Worm (Caenorhabditis elegans) whole organism, L2 larva: ENCODE results near the gene srbc-21.
A peak's percentile ranks its signal among the peaks of the same experiment; 100 is the strongest.

ENCODE experiments used
- C34F6.9 ChIP-seq: fragments of 150-350 bp; optimal IDR thresholded peaks from 2 replicates; lab custom pipeline; 2014; ENCODE audit warnings: missing biosample characterization, missing genetic modification characterization
- F13H6.1 ChIP-seq: sonication (generic microtip); optimal IDR thresholded peaks from 2 replicates; lab custom pipeline; 2016; ENCODE audit warnings: missing genetic modification characterization, missing compliant biosample characterization
- R02D3.7 ChIP-seq: fragments of 150-350 bp; optimal IDR thresholded peaks from 2 replicates; lab custom pipeline; 2014; ENCODE audit warnings: missing biosample characterization, missing genetic modification characterization
- Y55F3AM.14 ChIP-seq: fragments of 200-800 bp; sonication (Bioruptor generic); optimal IDR thresholded peaks from 2 replicates; lab custom pipeline; 2018; ENCODE audit warnings: mild to moderate bottlenecking, missing genetic modification characterization, missing compliant biosample characterization
- ZK546.5 ChIP-seq: sonication (generic microtip); optimal IDR thresholded peaks from 2 replicates; lab custom pipeline; 2017; ENCODE audit warnings: missing biosample characterization, missing genetic modification characterization
- alr-1 ChIP-seq: fragments of 150-350 bp; optimal IDR thresholded peaks from 2 replicates; lab custom pipeline; 2014; ENCODE audit warnings: missing biosample characterization, missing genetic modification characterization
- aly-2 ChIP-seq: fragments of 150-350 bp; optimal IDR thresholded peaks from 2 replicates; lab custom pipeline; 2014; ENCODE audit warnings: missing biosample characterization, missing genetic modification characterization
- ama-1 ChIP-seq: fragments of 150-350 bp; optimal IDR thresholded peaks from 2 replicates; lab custom pipeline; 2018; ENCODE audit warnings: inconsistent platforms
- blmp-1 ChIP-seq: sonication (generic microtip); optimal IDR thresholded peaks from 2 replicates; lab custom pipeline; 2017; ENCODE audit warnings: missing genetic modification characterization, mild to moderate bottlenecking, missing compliant biosample characterization, antibody characterized with exemption, moderate library complexity; ENCODE audit not compliant: insufficient read depth
- ceh-16 ChIP-seq: fragments of 150-350 bp; optimal IDR thresholded peaks from 2 replicates; lab custom pipeline; 2014; ENCODE audit warnings: missing biosample characterization, missing genetic modification characterization
- ceh-82 ChIP-seq: fragments of 150-350 bp; optimal IDR thresholded peaks from 2 replicates; lab custom pipeline; 2014; ENCODE audit warnings: missing biosample characterization, missing genetic modification characterization
- crh-2 ChIP-seq: sonication (generic microtip); optimal IDR thresholded peaks from 2 replicates; lab custom pipeline; 2017; ENCODE audit warnings: missing biosample characterization, missing genetic modification characterization
- dmd-4 ChIP-seq: sonication (generic microtip); optimal IDR thresholded peaks from 2 replicates; lab custom pipeline; 2017; ENCODE audit warnings: missing biosample characterization, missing genetic modification characterization
- egl-27 ChIP-seq: sonication (generic microtip); optimal IDR thresholded peaks from 3 replicates; lab custom pipeline; 2017; ENCODE audit warnings: missing biosample characterization, missing genetic modification reagents, missing genetic modification characterization
- elt-1 ChIP-seq: fragments of 150-350 bp; optimal IDR thresholded peaks from 2 replicates; lab custom pipeline; 2014; ENCODE audit warnings: missing biosample characterization, missing genetic modification characterization
- elt-3 ChIP-seq: sonication (generic microtip); optimal IDR thresholded peaks from 2 replicates; lab custom pipeline; 2017; ENCODE audit warnings: missing biosample characterization, missing genetic modification characterization
- fos-1 ChIP-seq: fragments of 150-350 bp; optimal IDR thresholded peaks from 2 replicates; lab custom pipeline; 2014; ENCODE audit warnings: missing biosample characterization, missing genetic modification characterization
- gmeb-1 ChIP-seq: fragments of 150-350 bp; optimal IDR thresholded peaks from 2 replicates; lab custom pipeline; 2014; ENCODE audit warnings: missing biosample characterization, missing genetic modification characterization
- lin-11 ChIP-seq: fragments of 150-350 bp; sonication (generic microtip); optimal IDR thresholded peaks from 2 replicates; lab custom pipeline; 2014; ENCODE audit warnings: missing biosample characterization, missing genetic modification characterization, inconsistent platforms, mixed read lengths
- lin-13 ChIP-seq: fragments of 150-350 bp; optimal IDR thresholded peaks from 2 replicates; lab custom pipeline; 2014; ENCODE audit warnings: missing biosample characterization, missing genetic modification reagents, missing genetic modification characterization
- lin-39 ChIP-seq: fragments of 150-350 bp; optimal IDR thresholded peaks from 2 replicates; lab custom pipeline; 2014; ENCODE audit warnings: missing biosample characterization, missing genetic modification reagents, missing genetic modification characterization
- lsy-2 ChIP-seq, 2 experiments: fragments of 150-350 bp in 1 of 2; sonication (generic microtip) in 1 of 2; optimal IDR thresholded peaks; 2 replicates each; lab custom pipeline; 2014 to 2017; ENCODE audit warnings: missing biosample characterization in 2 of 2, missing genetic modification characterization in 2 of 2
- mab-5 ChIP-seq: fragments of 150-350 bp; optimal IDR thresholded peaks from 2 replicates; lab custom pipeline; 2014; ENCODE audit warnings: missing biosample characterization, missing genetic modification characterization
- mbf-1 ChIP-seq: sonication (generic microtip); optimal IDR thresholded peaks from 2 replicates; lab custom pipeline; 2017; ENCODE audit warnings: missing biosample characterization, missing genetic modification characterization
- mdl-1 ChIP-seq, 2 experiments: fragments of 150-350 bp in 1 of 2; sonication (generic microtip) in 1 of 2; optimal IDR thresholded peaks; 2 replicates each; lab custom pipeline; 2017; ENCODE audit warnings: missing biosample characterization in 2 of 2, missing genetic modification characterization in 2 of 2
- nhr-11 ChIP-seq: fragments of 150-350 bp; optimal IDR thresholded peaks from 2 replicates; lab custom pipeline; 2014; ENCODE audit warnings: missing biosample characterization, missing genetic modification characterization
- nhr-12 ChIP-seq: fragments of 150-350 bp; optimal IDR thresholded peaks from 2 replicates; lab custom pipeline; 2014; ENCODE audit warnings: missing biosample characterization, missing genetic modification characterization
- nhr-129 ChIP-seq: fragments of 150-350 bp; optimal IDR thresholded peaks from 2 replicates; lab custom pipeline; 2014; ENCODE audit warnings: missing biosample characterization, missing genetic modification characterization
- nhr-21 ChIP-seq: fragments of 150-350 bp; optimal IDR thresholded peaks from 2 replicates; lab custom pipeline; 2014; ENCODE audit warnings: missing biosample characterization, missing genetic modification characterization
- nhr-237 ChIP-seq: fragments of 150-350 bp; optimal IDR thresholded peaks from 2 replicates; lab custom pipeline; 2014; ENCODE audit warnings: missing biosample characterization, missing genetic modification characterization
- nhr-25 ChIP-seq: fragments of 150-350 bp; sonication (generic microtip); optimal IDR thresholded peaks from 3 replicates; lab custom pipeline; 2014; ENCODE audit warnings: missing biosample characterization, missing genetic modification characterization
- nhr-6 ChIP-seq: fragments of 150-350 bp; optimal IDR thresholded peaks from 2 replicates; lab custom pipeline; 2014; ENCODE audit warnings: missing biosample characterization, missing genetic modification characterization
- nhr-77 ChIP-seq: fragments of 150-350 bp; optimal IDR thresholded peaks from 2 replicates; lab custom pipeline; 2014; ENCODE audit warnings: missing biosample characterization, missing genetic modification characterization
- peb-1 ChIP-seq: fragments of 150-350 bp; optimal IDR thresholded peaks from 2 replicates; lab custom pipeline; 2014; ENCODE audit warnings: missing biosample characterization, missing genetic modification characterization
- sem-4 ChIP-seq: fragments of 150-350 bp; optimal IDR thresholded peaks from 2 replicates; lab custom pipeline; 2014; ENCODE audit warnings: missing biosample characterization, missing genetic modification reagents, missing genetic modification characterization
- skn-1 ChIP-seq: sonication (generic microtip); optimal IDR thresholded peaks from 2 replicates; lab custom pipeline; 2017; ENCODE audit warnings: missing biosample characterization, missing genetic modification characterization
- sma-3 ChIP-seq: sonication (generic microtip); optimal IDR thresholded peaks from 2 replicates; lab custom pipeline; 2016; ENCODE audit warnings: missing genetic modification reagents, missing genetic modification characterization, missing compliant biosample characterization
- sma-9 ChIP-seq, 2 experiments: fragments of 150-350 bp in 1 of 2; sonication (generic microtip) in 1 of 2; optimal IDR thresholded peaks; 2 replicates each; lab custom pipeline; 2014 to 2016; ENCODE audit warnings: missing genetic modification characterization in 2 of 2, mild to moderate bottlenecking in 1 of 2, missing biosample characterization in 1 of 2, missing compliant biosample characterization in 1 of 2, missing genetic modification reagents in 1 of 2, moderate library complexity in 1 of 2
- snpc-4 ChIP-seq: fragments of 150-350 bp; optimal IDR thresholded peaks from 2 replicates; lab custom pipeline; 2014; ENCODE audit warnings: missing biosample characterization, missing genetic modification characterization
- unc-39 ChIP-seq: fragments of 150-350 bp; optimal IDR thresholded peaks from 2 replicates; lab custom pipeline; 2014; ENCODE audit warnings: missing biosample characterization, missing genetic modification characterization
- unc-55 ChIP-seq: fragments of 150-350 bp; sonication (generic microtip); optimal IDR thresholded peaks from 3 replicates; lab custom pipeline; 2014; ENCODE audit warnings: missing biosample characterization, missing genetic modification reagents, missing genetic modification characterization
- unc-62 ChIP-seq: fragments of 150-350 bp; optimal IDR thresholded peaks from 2 replicates; lab custom pipeline; 2014; ENCODE audit warnings: missing biosample characterization, missing genetic modification reagents, missing genetic modification characterization
- zag-1 ChIP-seq: fragments of 150-350 bp; optimal IDR thresholded peaks from 2 replicates; lab custom pipeline; 2014; ENCODE audit warnings: missing biosample characterization, missing genetic modification characterization
- ztf-1 ChIP-seq: fragments of 200-800 bp; sonication (Bioruptor generic); conservative IDR thresholded peaks from 2 replicates; pipeline ENCODE4 v1.3.6; 2022; ENCODE audit warnings: missing genetic modification characterization, missing compliant biosample characterization
- ztf-4 ChIP-seq: fragments of 150-350 bp; optimal IDR thresholded peaks from 2 replicates; lab custom pipeline; 2014; ENCODE audit warnings: missing biosample characterization, missing genetic modification characterization

srbc-21 gene

DNA sequence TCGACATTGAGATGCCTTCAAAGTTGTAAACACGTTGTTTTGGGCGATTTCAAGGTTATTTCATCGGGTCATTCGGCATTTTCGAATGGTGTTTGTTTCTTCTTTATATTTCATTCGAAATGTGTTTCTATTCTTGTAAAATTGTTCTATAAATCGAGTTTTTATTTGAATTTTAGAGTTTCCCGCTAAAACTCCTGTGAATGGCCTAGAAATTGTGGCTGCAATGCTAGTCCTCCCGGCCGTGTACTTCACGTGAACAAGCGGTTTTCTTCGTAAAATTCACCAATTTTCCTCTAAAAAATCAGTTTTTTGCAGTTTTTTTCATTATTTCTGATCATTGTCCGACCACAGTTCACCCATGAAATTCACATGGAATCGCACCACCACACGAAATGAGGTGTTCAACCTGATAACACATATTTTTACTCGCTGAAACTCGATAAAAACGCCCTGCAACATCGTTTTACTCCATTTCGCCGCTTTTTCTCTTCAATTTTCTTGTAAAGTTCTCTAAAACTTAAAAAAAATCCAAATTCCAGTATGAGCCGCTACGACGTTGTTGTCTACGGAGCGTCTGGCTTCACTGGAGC lies 28.2 kb upstream of the srbc-21 start, which contains the start of gene ldp-1:
TSS of gene ldp-1 (plus strand) at position 540 of the 590 bp plus-strand sequence.
- TF ChIP-seq F13H6.1 (peak; percentile 70), ceh-82 (tag; lab: Kevin White, UChicago) (no peak), mdl-1 (tag; optimal IDR thresholded peaks at IDR 0.05; lab: Kevin White, UChicago) (no peak), lsy-2 (tag; optimal IDR thresholded peaks at IDR 0.05; lab: Kevin White, UChicago) (peak; percentile 52 to 81), sma-9 (GFP tag; optimal IDR thresholded peaks at IDR 0.05; lab: Kevin White, UChicago) (peak; percentile 87), sma-9 (tag; optimal IDR thresholded peaks at IDR 0.05; lab: Kevin White, UChicago) (no peak), aly-2 (tag; lab: Kevin White, UChicago) (no peak), unc-62 (no peak), blmp-1 (no peak), nhr-6 (tag; lab: Kevin White, UChicago) (peak; percentile 39), unc-55 (peak; percentile 64), R02D3.7 (no peak), ztf-4 (tag; lab: Kevin White, UChicago) (no peak), egl-27 (peak; percentile 30), peb-1 (tag; lab: Kevin White, UChicago) (no peak), sem-4 (peak; percentile 11), crh-2 (tag; lab: Kevin White, UChicago) (peak; percentile 60), Y55F3AM.14 (GFP tag; lab: Kevin White, UChicago) (no peak), ceh-16 (tag; lab: Kevin White, UChicago) (no peak), nhr-237 (tag; lab: Kevin White, UChicago) (no peak), mbf-1 (tag; lab: Kevin White, UChicago) (no peak), nhr-129 (tag; lab: Kevin White, UChicago) (no peak), snpc-4 (tag; lab: Kevin White, UChicago) (peak; percentile 23), elt-3 (tag; lab: Kevin White, UChicago) (no peak), ztf-1 (no peak), lin-13 (GFP tag; lab: Kevin White, UChicago) (peak; percentile 48), C34F6.9 (tag; lab: Kevin White, UChicago) (peak; percentile 62), gmeb-1 (peak; percentile 88), fos-1 (no peak), mab-5 (no peak), lin-39 (tag; lab: Kevin White, UChicago) (no peak), nhr-11 (tag; lab: Kevin White, UChicago) (no peak), nhr-12 (tag; lab: Kevin White, UChicago) (no peak), elt-1 (tag; lab: Kevin White, UChicago) (no peak), sma-3 (GFP tag; lab: Kevin White, UChicago) (peak; percentile 63), ama-1 (lab: Kevin White, UChicago) (no peak), nhr-21 (tag; lab: Kevin White, UChicago) (peak; percentile 12), nhr-77 (tag; lab: Kevin White, UChicago) (no peak), skn-1 (tag; lab: Kevin White, UChicago) (no peak), ZK546.5 (tag; lab: Kevin White, UChicago) (no peak), lin-11 (tag; lab: Kevin White, UChicago) (no peak), alr-1 (tag; lab: Kevin White, UChicago) (no peak), unc-39 (no peak), nhr-25 (tag; lab: Kevin White, UChicago) (peak; percentile 19), zag-1 (tag; lab: Kevin White, UChicago) (no peak), dmd-4 (tag; lab: Kevin White, UChicago) (no peak)

ce11 chrV:2132675-2133074 lies 22.7 kb upstream of the srbc-21 start:
- no peak for TF ChIP-seq fos-1
- no peak for TF ChIP-seq unc-39
- TF ChIP-seq snpc-4 (tag; lab: Kevin White, UChicago), result no peak
- no peak for TF ChIP-seq nhr-77 (tag; lab: Kevin White, UChicago)
- TF ChIP-seq nhr-12 (tag; lab: Kevin White, UChicago), result no peak
- TF ChIP-seq ceh-16 (tag; lab: Kevin White, UChicago), result no peak
- TF ChIP-seq sma-3 (GFP tag; lab: Kevin White, UChicago), result no peak
- TF ChIP-seq ztf-1, result no peak
- no peak for TF ChIP-seq mdl-1 (tag; optimal IDR thresholded peaks at IDR 0.05; lab: Kevin White, UChicago)
- no peak for TF ChIP-seq lin-13 (GFP tag; lab: Kevin White, UChicago)
- no peak for TF ChIP-seq mab-5
- TF ChIP-seq nhr-129 (tag; lab: Kevin White, UChicago), result no peak
- TF ChIP-seq nhr-6 (tag; lab: Kevin White, UChicago), result no peak
- TF ChIP-seq lsy-2 (tag; optimal IDR thresholded peaks at IDR 0.05; lab: Kevin White, UChicago), result no peak
- TF ChIP-seq elt-3 (tag; lab: Kevin White, UChicago), result no peak
- no peak for TF ChIP-seq ceh-82 (tag; lab: Kevin White, UChicago)
- no peak for TF ChIP-seq mbf-1 (tag; lab: Kevin White, UChicago)
- TF ChIP-seq dmd-4 (tag; lab: Kevin White, UChicago), result no peak
